Worm (Caenorhabditis elegans) whole organism, midembryonic: Measurements from ENCODE around the gene cyp-35B3.

Experiments
- T22C8.4 ChIP-seq: fragments of 200-800 bp; sonication (Bioruptor generic); IDR thresholded peaks from 2 replicates; pipeline ENCODE4 v1.3.6; 2022; ENCODE audit warnings: missing genetic modification characterization, missing compliant biosample characterization
- cog-1 ChIP-seq: sonication (generic microtip); optimal IDR thresholded peaks from 2 replicates; lab custom pipeline; 2016; ENCODE audit warnings: missing genetic modification characterization, missing compliant biosample characterization
- flt-1 ChIP-seq: fragments of 200-800 bp; sonication (Bioruptor generic); IDR thresholded peaks from 2 replicates; pipeline ENCODE4 v1.3.6; 2022; ENCODE audit warnings: missing genetic modification characterization, missing compliant biosample characterization
- klf-2 ChIP-seq: fragments of 200-800 bp; sonication (Bioruptor generic); conservative IDR thresholded peaks from 2 replicates; pipeline ENCODE4 v1.3.6; 2022; ENCODE audit warnings: missing genetic modification reagents, missing genetic modification characterization, missing compliant biosample characterization
- ztf-23 ChIP-seq: fragments of 200-800 bp; sonication (Bioruptor generic); IDR thresholded peaks from 2 replicates; pipeline ENCODE4 v1.3.6; 2022; ENCODE audit warnings: missing genetic modification reagents, missing genetic modification characterization, missing compliant biosample characterization

ce11 chrV:3969664-3970063 is 24.5 kb downstream of the cyp-35B3 start:
- TF ChIP-seq klf-2 (no peak), T22C8.4 (GFP tag; lab: Robert Waterston, UW) (no peak), cog-1 (no peak), ztf-23 (GFP tag; lab: Robert Waterston, UW) (no peak), flt-1 (GFP tag; lab: Robert Waterston, UW) (no peak)
